Worm (Caenorhabditis elegans): ENCODE results near the gene C01B10.44.
A peak's percentile ranks its signal among the peaks of the same experiment; 100 is the strongest.
"Not testable (repeated sequence)": the region's sequence is repeated elsewhere in the genome, so short reads cannot be mapped to it uniquely, and the experiment has no call there.

C01B10.44 gene

DNA sequence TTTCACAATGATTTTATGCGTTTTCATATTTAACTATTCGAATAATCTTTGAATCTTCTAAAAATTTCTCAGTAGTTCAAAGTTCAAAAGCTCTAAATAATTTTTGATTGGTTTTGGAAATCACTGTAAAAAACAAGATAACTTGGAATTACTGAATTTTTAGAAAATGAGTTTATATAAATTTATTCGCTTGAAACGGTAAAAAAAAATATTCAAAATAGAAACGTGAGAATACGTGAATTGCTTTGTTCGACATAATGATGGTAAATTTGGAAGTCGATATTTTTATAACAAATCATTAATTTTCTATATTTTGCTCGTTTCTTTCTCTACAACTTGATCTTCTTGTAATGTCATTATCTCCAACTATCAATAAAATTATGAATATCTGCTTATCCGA is at the start of gene C01B10.44:
C01B10.44 (plus strand) TSS at position 301 of the 400 bp plus-strand sequence.
- TF ChIP-seq dao-5 (tag; optimal IDR thresholded peaks at IDR 0.05) (no peak), him-1 (tag; optimal IDR thresholded peaks at IDR 0.05) (no peak), W03F9.2 (tag; optimal IDR thresholded peaks at IDR 0.05) (no peak)

DNA sequence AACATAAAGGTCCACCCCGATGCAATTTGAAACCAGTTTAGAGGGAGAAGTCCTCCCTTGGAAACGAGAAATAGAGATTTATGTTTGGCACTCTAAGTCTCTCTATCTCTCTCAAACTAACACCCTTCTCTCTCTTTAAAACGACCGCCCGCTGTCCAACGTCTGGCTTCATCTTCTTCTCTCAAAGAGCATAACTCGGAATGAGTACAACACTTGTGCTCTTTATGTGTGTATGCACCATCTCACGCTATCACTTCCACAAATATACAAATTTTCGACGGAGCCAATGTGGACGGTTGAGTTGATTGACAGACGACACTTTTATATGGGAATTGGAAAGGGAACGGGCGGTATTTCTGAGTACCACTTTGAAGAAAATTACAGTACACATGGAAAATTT is 49.1 kb upstream of the C01B10.44 start:
- TF ChIP-seq him-1 (tag; optimal IDR thresholded peaks at IDR 0.05) (no peak), W03F9.2 (tag; optimal IDR thresholded peaks at IDR 0.05) (no peak), dao-5 (tag; optimal IDR thresholded peaks at IDR 0.05) (no peak)

DNA sequence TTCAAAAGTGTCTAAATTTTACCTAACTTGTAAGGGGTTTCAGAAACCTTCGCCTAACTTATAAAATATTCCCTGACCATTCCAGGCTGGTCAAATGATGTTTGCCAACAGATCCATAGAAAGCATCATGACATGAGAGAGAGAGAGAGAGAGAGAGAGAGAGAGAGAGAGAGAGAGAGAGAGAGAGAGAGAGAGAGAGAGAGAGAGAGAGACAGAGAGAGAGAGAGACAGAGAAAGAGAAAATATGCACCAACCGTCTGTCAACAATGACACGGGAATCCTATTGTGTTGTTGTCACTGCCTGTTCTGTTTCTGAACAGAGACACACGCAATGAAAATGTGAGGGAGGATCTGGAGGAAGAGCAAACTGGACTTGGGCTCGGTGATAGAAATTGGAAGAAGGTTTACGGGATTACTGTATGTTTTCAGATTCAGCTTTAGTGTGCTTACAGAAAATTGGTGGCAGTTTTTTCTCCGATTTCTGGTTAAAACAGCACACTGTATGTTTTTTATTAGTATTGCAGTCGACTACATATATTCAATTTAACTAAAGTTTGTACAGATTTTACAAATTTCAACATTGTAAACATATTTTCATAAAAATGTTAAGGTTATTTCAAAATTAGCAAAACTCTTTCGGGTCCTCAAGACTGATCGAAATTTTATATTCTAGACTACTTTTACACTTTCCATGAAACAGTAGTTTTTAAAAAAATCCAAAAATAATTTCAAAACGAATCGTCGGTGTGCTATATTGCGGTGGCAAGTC is 47.3 kb upstream of the C01B10.44 start:
- TF ChIP-seq dao-5 (tag; optimal IDR thresholded peaks at IDR 0.05) (no peak), W03F9.2 (tag; optimal IDR thresholded peaks at IDR 0.05) (no peak), him-1 (tag; optimal IDR thresholded peaks at IDR 0.05) (no peak)

DNA sequence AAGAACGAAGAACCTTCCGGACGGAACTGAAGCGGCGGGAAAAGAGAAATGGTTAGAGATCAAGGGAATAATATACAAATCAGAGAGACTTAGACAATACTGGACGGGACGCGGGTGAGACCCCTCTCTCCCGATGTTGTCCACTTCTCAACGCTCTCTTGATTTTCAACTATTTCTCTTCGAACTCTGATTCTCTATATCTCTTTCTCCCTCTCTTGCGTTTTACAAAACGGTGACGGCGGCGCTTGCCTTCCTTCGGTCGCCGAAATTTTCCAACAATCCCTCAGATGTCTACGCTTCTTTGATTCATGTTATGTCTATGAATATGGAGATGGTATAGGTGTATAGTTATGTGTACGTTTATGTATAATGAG is 46.8 kb upstream of the C01B10.44 start:
- no peak for TF ChIP-seq W03F9.2 (tag; optimal IDR thresholded peaks at IDR 0.05)
- no peak for TF ChIP-seq dao-5 (tag; optimal IDR thresholded peaks at IDR 0.05)
- no peak for TF ChIP-seq him-1 (tag; optimal IDR thresholded peaks at IDR 0.05)

DNA sequence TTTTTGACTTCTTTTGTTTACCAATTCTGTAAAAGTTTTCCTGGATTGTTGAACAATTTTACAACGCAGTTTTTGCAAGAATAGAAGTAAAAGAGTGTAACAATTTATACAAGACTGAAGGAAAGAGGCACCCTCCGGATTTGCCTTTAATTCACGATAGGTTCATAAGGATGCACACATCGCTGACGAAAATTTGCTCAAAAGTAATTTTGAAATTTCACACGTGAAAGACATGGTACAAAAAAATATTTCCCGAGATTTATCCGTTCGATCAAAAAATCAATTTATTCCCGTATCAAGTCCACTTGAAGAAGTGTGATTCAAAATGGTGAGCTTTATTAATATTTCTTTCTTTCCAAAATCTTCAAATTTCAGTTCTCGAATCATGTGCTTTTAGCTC is 45.6 kb upstream of the C01B10.44 start, which contains the start of gene C43G2.3:
C43G2.3 (plus strand) TSS at position 301 of the 400 bp plus-strand sequence.
- TF ChIP-seq dao-5 (tag; optimal IDR thresholded peaks at IDR 0.05) (no peak), him-1 (tag; optimal IDR thresholded peaks at IDR 0.05) (no peak)

DNA sequence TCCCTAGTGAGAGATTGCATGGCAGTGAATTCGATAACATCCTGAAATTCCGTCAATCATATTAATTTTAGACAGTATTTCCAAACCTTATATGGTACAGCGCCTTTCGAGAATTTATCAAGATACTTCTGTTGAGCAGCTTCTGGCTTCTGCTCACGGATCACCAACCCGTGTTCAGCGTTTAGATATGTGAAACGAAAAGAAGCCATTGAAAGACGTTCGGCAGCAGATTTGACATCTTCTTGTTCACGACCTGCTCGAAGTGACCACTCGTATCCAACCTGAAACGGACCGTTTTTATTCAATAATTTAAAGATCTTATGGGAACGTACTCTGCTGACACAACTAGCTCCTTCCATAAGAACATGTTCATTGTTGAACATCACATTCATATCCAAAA is 41.8 kb upstream of the C01B10.44 start:
- TF ChIP-seq him-1 (tag; optimal IDR thresholded peaks at IDR 0.05) (no peak), W03F9.2 (tag; optimal IDR thresholded peaks at IDR 0.05) (no peak), dao-5 (tag; optimal IDR thresholded peaks at IDR 0.05) (no peak)

DNA sequence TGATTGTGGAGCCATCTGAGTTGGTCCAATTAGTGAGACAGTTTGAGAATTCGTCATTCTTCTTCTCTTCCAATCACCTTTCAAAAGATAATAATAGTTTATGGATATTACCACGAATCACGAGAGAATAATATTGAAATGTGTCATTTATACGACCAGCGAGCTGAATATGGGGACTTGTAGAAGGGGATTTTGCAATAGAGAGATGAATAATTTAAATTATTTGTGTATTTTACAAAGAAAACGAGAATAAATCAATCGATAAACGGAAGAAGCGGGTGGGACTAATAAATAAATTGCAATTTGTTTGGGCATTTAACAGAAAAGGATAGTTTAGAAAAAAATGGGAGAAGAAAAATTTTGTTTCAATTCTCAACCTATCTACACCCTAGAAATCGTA is 40.9 kb upstream of the C01B10.44 start, which contains the start of gene odr-8:
odr-8 (minus strand) TSS at position 101 of the 400 bp plus-strand sequence.
- TF ChIP-seq W03F9.2 (tag; optimal IDR thresholded peaks at IDR 0.05), result no peak
- TF ChIP-seq him-1 (tag; optimal IDR thresholded peaks at IDR 0.05), result no peak
- TF ChIP-seq dao-5 (tag; optimal IDR thresholded peaks at IDR 0.05), result no peak

DNA sequence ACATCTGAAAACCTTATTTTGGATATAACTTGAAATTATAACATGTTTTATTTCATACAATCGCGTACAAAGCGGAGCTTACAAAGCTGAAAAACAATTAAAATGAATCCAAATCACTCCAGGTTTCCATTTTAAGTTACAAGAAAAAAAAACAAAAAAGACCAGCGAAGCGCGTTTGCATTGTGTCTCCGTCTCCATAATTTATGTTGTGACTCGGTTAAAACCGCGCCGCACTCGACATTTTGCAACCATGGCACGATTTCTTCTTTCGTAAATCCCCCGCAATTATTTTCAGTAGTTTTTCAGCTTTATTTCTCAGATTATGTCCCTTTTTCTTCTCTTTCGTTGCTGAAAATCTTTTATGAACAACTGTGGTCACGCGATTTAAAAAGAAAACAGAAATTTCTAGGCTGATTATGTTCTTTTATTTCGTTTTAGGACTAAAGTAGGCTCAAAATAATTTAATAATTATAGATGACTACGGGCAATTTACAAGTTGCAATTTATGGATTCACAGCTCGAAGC is 38.0 kb upstream of the C01B10.44 start, which contains the start of the genes F38A5.2 and dnj-11:
F38A5.2 (minus strand) TSS at position 4 of the 525 bp plus-strand sequence.
dnj-11 (plus strand) TSS at position 475 of the 525 bp plus-strand sequence.
- TF ChIP-seq dao-5 (tag; optimal IDR thresholded peaks at IDR 0.05) (no peak), W03F9.2 (tag; optimal IDR thresholded peaks at IDR 0.05) (peak; percentile 92), him-1 (tag; optimal IDR thresholded peaks at IDR 0.05) (peak; percentile 27)

DNA sequence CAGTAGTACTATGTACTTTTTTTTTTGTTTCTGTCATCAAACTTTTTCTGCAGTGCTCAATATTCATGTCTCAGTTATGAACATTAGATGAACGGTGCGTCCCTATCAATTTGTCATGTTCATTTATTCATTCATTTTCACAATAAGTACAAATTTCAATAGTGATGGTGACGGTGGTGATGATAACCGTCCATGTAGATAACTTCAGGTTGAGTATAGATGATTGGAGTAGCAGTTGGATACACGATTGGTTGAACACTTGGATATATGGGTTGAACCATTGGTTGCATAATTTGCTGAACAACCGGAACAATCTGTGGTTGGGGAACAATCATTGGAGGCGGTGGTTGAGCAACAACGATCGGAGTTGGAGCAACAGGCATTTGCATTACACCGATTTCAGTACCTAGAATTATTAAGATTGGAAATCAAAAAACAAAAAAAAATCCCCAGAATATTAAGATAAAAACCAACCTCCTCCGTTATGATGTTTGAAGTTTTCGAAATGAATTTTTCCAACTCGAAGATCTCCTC is 35.3 kb upstream of the C01B10.44 start:
- TF ChIP-seq him-1 (tag; optimal IDR thresholded peaks at IDR 0.05), result no peak
- TF ChIP-seq dao-5 (tag; optimal IDR thresholded peaks at IDR 0.05), result no peak
- no peak for TF ChIP-seq W03F9.2 (tag; optimal IDR thresholded peaks at IDR 0.05)

DNA sequence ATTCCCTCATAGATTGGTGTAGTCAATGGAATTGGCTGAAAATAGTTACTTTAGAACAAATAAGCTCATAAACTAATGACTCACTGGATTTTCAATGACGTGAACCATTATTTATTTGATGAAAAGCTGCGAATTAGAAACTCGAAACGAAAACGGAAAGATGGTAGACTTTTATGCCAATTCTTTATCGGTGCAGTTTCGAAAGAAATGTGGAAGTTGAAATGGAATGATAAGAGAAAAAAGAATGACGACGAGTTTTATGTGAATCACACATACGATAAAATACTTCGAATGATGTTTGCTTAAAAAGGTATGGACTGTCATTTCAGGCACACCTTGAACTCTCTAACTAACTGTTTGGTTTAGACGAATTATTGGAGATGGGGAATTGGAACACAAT is 33.5 kb upstream of the C01B10.44 start, which contains the start of the genes lec-11 and irld-7:
lec-11 (minus strand) TSS at position 126 of the 400 bp plus-strand sequence.
irld-7 (plus strand) TSS at position 332 of the 400 bp plus-strand sequence.
- no peak for TF ChIP-seq him-1 (tag; optimal IDR thresholded peaks at IDR 0.05)
- no peak for TF ChIP-seq W03F9.2 (tag; optimal IDR thresholded peaks at IDR 0.05)
- no peak for TF ChIP-seq dao-5 (tag; optimal IDR thresholded peaks at IDR 0.05)

DNA sequence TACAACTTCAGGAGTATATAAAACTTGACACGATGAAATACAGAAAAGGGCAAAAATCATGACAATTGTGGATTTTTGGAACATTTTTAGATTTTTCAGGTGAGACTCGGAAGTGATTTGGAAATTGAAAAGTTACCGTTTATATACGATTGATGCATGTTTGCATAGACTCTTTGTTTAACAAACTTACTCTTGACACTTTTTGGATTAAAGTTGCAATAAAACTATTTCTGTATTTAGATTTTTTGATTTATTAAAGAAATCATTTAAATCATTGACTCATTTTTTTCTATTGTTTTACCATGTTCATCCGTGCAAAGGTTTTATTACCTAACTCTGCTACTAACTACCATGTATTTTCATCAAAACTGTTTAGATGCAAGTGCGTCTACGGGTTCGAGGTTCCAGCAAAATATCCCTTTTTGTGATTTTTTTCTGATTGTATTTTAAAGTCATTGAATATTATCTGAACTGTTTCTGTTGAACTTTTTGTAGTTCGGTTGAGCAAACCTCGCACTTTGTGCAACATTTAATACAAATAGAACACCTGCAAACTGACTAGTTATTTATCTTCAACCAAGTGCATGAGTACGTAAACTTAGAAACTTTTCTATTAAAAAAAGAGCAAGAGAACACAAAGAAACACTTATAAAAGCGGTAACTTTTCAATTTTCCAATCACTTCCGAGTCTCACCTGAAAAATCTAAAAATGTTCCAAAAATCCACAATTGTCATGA is 32.3 kb upstream of the C01B10.44 start, which contains the start of the genes nspb-1 and nspb-2:
nspb-1 (minus strand) TSS at position 101 of the 737 bp plus-strand sequence.
nspb-2 (plus strand) TSS at position 687 of the 737 bp plus-strand sequence.
- TF ChIP-seq him-1, dao-5, W03F9.2 (tag; optimal IDR thresholded peaks at IDR 0.05): not testable (repeated sequence)

DNA sequence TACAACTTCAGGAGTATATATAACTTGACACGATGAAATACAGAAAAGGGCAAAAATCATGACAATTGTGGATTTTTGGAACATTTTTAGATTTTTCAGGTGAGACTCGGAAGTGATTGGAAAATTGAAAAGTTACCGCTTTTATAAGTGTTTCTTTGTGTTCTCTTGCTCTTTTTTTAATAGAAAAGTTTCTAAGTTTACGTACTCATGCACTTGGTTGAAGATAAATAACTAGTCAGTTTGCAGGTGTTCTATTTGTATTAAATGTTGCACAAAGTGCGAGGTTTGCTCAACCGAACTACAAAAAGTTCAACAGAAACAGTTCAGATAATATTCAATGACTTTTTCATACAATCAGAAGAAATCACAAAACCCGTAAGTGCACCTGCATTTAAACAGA is 28.6 kb upstream of the C01B10.44 start, which contains the start of gene nspb-3:
nspb-3 (minus strand) TSS at position 101 of the 400 bp plus-strand sequence.
- not testable (repeated sequence) for TF ChIP-seq dao-5, him-1, W03F9.2 (tag; optimal IDR thresholded peaks at IDR 0.05)

DNA sequence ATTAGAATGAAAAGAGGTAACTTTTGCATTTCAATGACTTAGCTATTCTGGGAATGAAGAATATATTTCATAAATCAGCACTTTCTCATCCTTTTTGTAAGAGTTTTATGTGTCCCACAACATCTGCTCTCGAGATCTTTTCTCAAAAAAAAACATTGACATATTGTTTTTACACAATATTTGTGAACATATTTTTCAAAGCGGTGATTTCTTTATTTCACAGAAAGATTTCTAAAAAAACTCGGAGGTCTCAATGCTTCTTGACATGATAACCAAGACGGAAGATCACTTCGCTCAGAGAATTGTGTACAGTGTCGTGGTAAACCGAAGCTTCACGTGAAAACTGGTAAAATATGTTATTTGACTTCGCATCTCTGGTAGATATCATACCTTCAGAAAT is 27.6 kb upstream of the C01B10.44 start, which contains the start of gene F38A5.22:
F38A5.22 (minus strand) TSS at position 29 of the 400 bp plus-strand sequence.
- no peak for TF ChIP-seq W03F9.2 (tag; optimal IDR thresholded peaks at IDR 0.05)
- TF ChIP-seq dao-5 (tag; optimal IDR thresholded peaks at IDR 0.05), result no peak
- TF ChIP-seq him-1 (tag; optimal IDR thresholded peaks at IDR 0.05), result no peak

All from whole organism, L4/young adult.